Fruit fly (Drosophila melanogaster) whole organism, embryonic: ENCODE results near the gene CG34357.

Experiments
- Antp ChIP-seq: fragments of 200-800 bp; sonication (Bioruptor generic); optimal IDR thresholded peaks from 3 replicates; lab custom pipeline; 2016; ENCODE audit warnings: missing biosample characterization, missing genetic modification characterization
- BEAF-32 ChIP-seq: fragments of 200-800 bp; sonication (Bioruptor generic); optimal IDR thresholded peaks from 3 replicates; lab custom pipeline; 2017; ENCODE audit warnings: missing biosample characterization, missing genetic modification characterization, mild to moderate bottlenecking, moderate library complexity, missing genetic modification reagents
- CG10267 ChIP-seq: fragments of 200-800 bp; sonication (Bioruptor generic); optimal IDR thresholded peaks from 2 replicates; lab custom pipeline; 2018; ENCODE audit warnings: missing biosample characterization, mild to moderate bottlenecking, missing genetic modification characterization, moderate library complexity
- CG12659 ChIP-seq: fragments of 200-800 bp; sonication (Bioruptor generic); optimal IDR thresholded peaks from 3 replicates; lab custom pipeline; 2017; ENCODE audit warnings: mild to moderate bottlenecking, missing biosample characterization, missing genetic modification reagents, missing genetic modification characterization
- CG14860 ChIP-seq: fragments of 200-800 bp; sonication (Bioruptor generic); IDR thresholded peaks from 3 replicates; pipeline ENCODE4 v1.3.6; 2022; ENCODE audit warnings: missing biosample characterization, missing genetic modification characterization; ENCODE audit not compliant: partially characterized antibody
- CG15514 ChIP-seq: fragments of 200-800 bp; sonication (Bioruptor generic); optimal IDR thresholded peaks from 3 replicates; lab custom pipeline; 2017; ENCODE audit warnings: missing biosample characterization, missing genetic modification characterization, mild to moderate bottlenecking, moderate library complexity, missing genetic modification reagents
- CG18619 ChIP-seq: fragments of 200-800 bp; sonication (Bioruptor generic); optimal IDR thresholded peaks from 3 replicates; lab custom pipeline; 2017; ENCODE audit warnings: missing biosample characterization, mild to moderate bottlenecking, missing genetic modification characterization
- CG30020 ChIP-seq: fragments of 200-800 bp; optimal IDR thresholded peaks from 2 replicates; lab custom pipeline; 2019; ENCODE audit warnings: missing biosample characterization, mild to moderate bottlenecking, missing genetic modification characterization, moderate library complexity
- CG3065 ChIP-seq: fragments of 200-800 bp; sonication (Bioruptor generic); optimal IDR thresholded peaks from 2 replicates; lab custom pipeline; 2016; ENCODE audit warnings: missing biosample characterization, missing genetic modification characterization
- CG34224 ChIP-seq: fragments of 200-800 bp; sonication (Bioruptor generic); IDR thresholded peaks from 3 replicates; pipeline ENCODE4 v1.3.6; 2022; ENCODE audit warnings: missing biosample characterization, missing genetic modification characterization; ENCODE audit not compliant: partially characterized antibody
- CG42726 ChIP-seq: fragments of 200-800 bp; sonication (Bioruptor generic); IDR thresholded peaks from 2 replicates; pipeline ENCODE4 v1.3.6; 2022; ENCODE audit warnings: missing biosample characterization, missing genetic modification characterization; ENCODE audit not compliant: partially characterized antibody
- CG5180 ChIP-seq: fragments of 200-800 bp; sonication (Bioruptor generic); optimal IDR thresholded peaks from 3 replicates; lab custom pipeline; 2017; ENCODE audit warnings: missing biosample characterization, missing genetic modification characterization, mild to moderate bottlenecking, moderate library complexity, missing genetic modification reagents
- CG6791 ChIP-seq: fragments of 200-800 bp; sonication (Bioruptor generic); IDR thresholded peaks from 3 replicates; pipeline ENCODE4 v1.3.6; 2022; ENCODE audit warnings: missing biosample characterization, missing genetic modification characterization; ENCODE audit not compliant: partially characterized antibody
- CG6854 ChIP-seq: fragments of 200-800 bp; sonication (Bioruptor generic); optimal IDR thresholded peaks from 3 replicates; lab custom pipeline; 2017; ENCODE audit warnings: missing biosample characterization, mild to moderate bottlenecking, missing genetic modification characterization
- CG7928 ChIP-seq: fragments of 200-800 bp; sonication (Bioruptor generic); optimal IDR thresholded peaks from 2 replicates; lab custom pipeline; 2017; ENCODE audit warnings: missing biosample characterization, mild to moderate bottlenecking, missing genetic modification characterization
- CG7987 ChIP-seq: fragments of 200-800 bp; sonication (Bioruptor generic); optimal IDR thresholded peaks from 2 replicates; lab custom pipeline; 2018; ENCODE audit warnings: missing biosample characterization, mild to moderate bottlenecking, missing genetic modification characterization, moderate library complexity
- Dip3 ChIP-seq: fragments of 200-800 bp; sonication (Bioruptor generic); optimal IDR thresholded peaks from 3 replicates; lab custom pipeline; 2016; ENCODE audit warnings: missing biosample characterization, missing genetic modification characterization
- Dref ChIP-seq: fragments of 200-800 bp; sonication (Bioruptor generic); IDR thresholded peaks from 2 replicates; pipeline ENCODE4 v1.3.6; 2022; ENCODE audit warnings: missing biosample characterization, missing genetic modification characterization
- Hr39 ChIP-seq: fragments of >200 bp; optimal IDR thresholded peaks from 2 replicates; lab custom pipeline; 2017
- Med ChIP-seq: fragments of 200-800 bp; sonication (Bioruptor generic); peaks from one replicate; lab custom pipeline; 2016; ENCODE audit warnings: missing biosample characterization, missing genetic modification characterization, mild to moderate bottlenecking, inconsistent platforms, moderate library complexity
- Opbp ChIP-seq: fragments of 200-800 bp; sonication (Bioruptor generic); IDR thresholded peaks from 3 replicates; pipeline ENCODE4 v1.3.6; 2022; ENCODE audit warnings: missing biosample characterization, missing genetic modification characterization; ENCODE audit not compliant: partially characterized antibody
- Rfx ChIP-seq: fragments of 200-800 bp; sonication (Bioruptor generic); IDR thresholded peaks from 2 replicates; pipeline ENCODE4 v1.3.6; 2022; ENCODE audit warnings: missing biosample characterization, missing genetic modification characterization
- Rx ChIP-seq: fragments of 200-800 bp; sonication (Bioruptor generic); IDR thresholded peaks from 2 replicates; pipeline ENCODE4 v1.3.6; 2022; ENCODE audit warnings: missing biosample characterization, missing genetic modification characterization
- Sox100B ChIP-seq: fragments of 200-800 bp; sonication (Bioruptor generic); optimal IDR thresholded peaks from 3 replicates; lab custom pipeline; 2018; ENCODE audit warnings: missing biosample characterization, mild to moderate bottlenecking, missing genetic modification characterization
- Sry-β ChIP-seq: fragments of 200-800 bp; sonication (Bioruptor generic); optimal IDR thresholded peaks from 2 replicates; lab custom pipeline; 2018; ENCODE audit warnings: missing biosample characterization, mild to moderate bottlenecking, missing genetic modification characterization, moderate library complexity
- Tbp ChIP-seq: fragments of >200 bp; optimal IDR thresholded peaks from 2 replicates; lab custom pipeline; 2018; ENCODE audit warnings: missing biosample characterization, missing genetic modification characterization
- amos ChIP-seq: fragments of 200-800 bp; sonication (Bioruptor generic); IDR thresholded peaks from 2 replicates; pipeline ENCODE4 v1.3.6; 2022; ENCODE audit warnings: missing biosample characterization, missing genetic modification characterization; ENCODE audit not compliant: partially characterized antibody
- ato ChIP-seq: fragments of 200-800 bp; sonication (Bioruptor generic); IDR thresholded peaks from 2 replicates; pipeline ENCODE4 v1.3.6; 2022; ENCODE audit warnings: missing biosample characterization, missing genetic modification characterization; ENCODE audit not compliant: partially characterized antibody
- bbx ChIP-seq: fragments of 200-800 bp; sonication (Bioruptor generic); IDR thresholded peaks from 2 replicates; pipeline ENCODE4 v1.3.6; 2022; ENCODE audit warnings: missing biosample characterization, missing genetic modification characterization; ENCODE audit not compliant: partially characterized antibody
- corto ChIP-seq: fragments of 200-800 bp; sonication (Bioruptor generic); optimal IDR thresholded peaks from 2 replicates; lab custom pipeline; 2016; ENCODE audit warnings: missing biosample characterization, mild to moderate bottlenecking, missing genetic modification characterization, moderate library complexity
- dm ChIP-seq: fragments of 200-800 bp; sonication (Bioruptor generic); optimal IDR thresholded peaks from 3 replicates; lab custom pipeline; 2016; ENCODE audit warnings: missing biosample characterization, missing genetic modification characterization
- ind ChIP-seq: fragments of 200-800 bp; sonication (Bioruptor generic); optimal IDR thresholded peaks from 3 replicates; lab custom pipeline; 2016; ENCODE audit warnings: missing biosample characterization, missing genetic modification characterization
- knrl ChIP-seq: fragments of 200-800 bp; sonication (Bioruptor generic); IDR thresholded peaks from 3 replicates; pipeline ENCODE4 v1.3.6; 2022; ENCODE audit warnings: missing biosample characterization, missing genetic modification characterization; ENCODE audit not compliant: partially characterized antibody
- lilli ChIP-seq: fragments of 200-800 bp; sonication (Bioruptor generic); optimal IDR thresholded peaks from 3 replicates; lab custom pipeline; 2016; ENCODE audit warnings: missing biosample characterization, missing genetic modification characterization
- lola ChIP-seq, 3 experiments: fragments of >200 bp in 2 of 3; fragments of 200-800 bp in 1 of 3; sonication (Bioruptor generic) in 1 of 3; optimal IDR thresholded peaks; 2 replicates each; lab custom pipeline; 2017 to 2019; ENCODE audit warnings: missing biosample characterization in 3 of 3, missing genetic modification characterization in 3 of 3, mild to moderate bottlenecking in 1 of 3, moderate library complexity in 1 of 3
- nmo ChIP-seq: fragments of 200-800 bp; sonication (Bioruptor generic); optimal IDR thresholded peaks from 2 replicates; lab custom pipeline; 2018; ENCODE audit warnings: missing biosample characterization, mild to moderate bottlenecking, missing genetic modification characterization, moderate library complexity
- pb ChIP-seq: fragments of 200-800 bp; sonication (Bioruptor generic); optimal IDR thresholded peaks from 3 replicates; lab custom pipeline; 2016; ENCODE audit warnings: missing biosample characterization, missing genetic modification characterization
- psq ChIP-seq: fragments of 200-800 bp; sonication (Bioruptor generic); optimal IDR thresholded peaks from 2 replicates; lab custom pipeline; 2017; ENCODE audit warnings: missing biosample characterization, missing genetic modification characterization
- repo ChIP-seq: fragments of 200-800 bp; sonication (Bioruptor generic); optimal IDR thresholded peaks from 2 replicates; lab custom pipeline; 2016; ENCODE audit warnings: missing biosample characterization, missing genetic modification characterization
- sens ChIP-seq: fragments of 200-800 bp; sonication (Bioruptor generic); peaks from one replicate; lab custom pipeline; 2016; ENCODE audit warnings: missing biosample characterization, missing genetic modification characterization
- sna ChIP-seq: fragments of 200-800 bp; sonication (Bioruptor generic); IDR thresholded peaks from 2 replicates; pipeline ENCODE4 v1.3.6; 2022; ENCODE audit warnings: missing biosample characterization, missing genetic modification characterization; ENCODE audit not compliant: partially characterized antibody
- stwl ChIP-seq: fragments of 200-800 bp; sonication (Bioruptor generic); optimal IDR thresholded peaks from 3 replicates; lab custom pipeline; 2018; ENCODE audit warnings: missing biosample characterization, mild to moderate bottlenecking, missing genetic modification characterization, moderate library complexity
- trem ChIP-seq: fragments of 200-800 bp; optimal IDR thresholded peaks from 3 replicates; lab custom pipeline; 2019; ENCODE audit warnings: missing biosample characterization, mild to moderate bottlenecking, missing genetic modification characterization, moderate library complexity
- zen2 ChIP-seq: fragments of 200-800 bp; sonication (Bioruptor generic); IDR thresholded peaks from 3 replicates; pipeline ENCODE4 v1.3.6; 2022; ENCODE audit warnings: missing biosample characterization, missing genetic modification characterization; ENCODE audit not compliant: partially characterized antibody

CG34357 gene

DNA sequence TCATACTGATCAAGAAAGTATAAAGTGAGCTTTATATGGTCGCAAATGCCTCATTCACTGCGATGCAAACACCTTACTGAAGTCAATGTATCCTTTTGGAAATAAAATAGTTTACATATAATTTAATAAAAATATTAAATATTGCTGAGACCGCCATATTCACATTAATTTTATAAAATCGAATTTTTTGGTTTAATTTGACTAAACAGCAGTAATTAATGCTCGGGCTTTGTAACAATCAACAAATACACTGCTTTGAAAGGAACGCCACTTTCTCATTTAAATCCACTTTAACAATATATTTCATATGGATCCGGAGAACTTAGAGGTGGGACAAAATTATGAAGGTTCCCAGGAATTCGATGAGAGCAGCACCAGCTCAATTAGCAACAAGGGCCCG, 77.4 kb downstream of the CG34357 start, which contains the start of gene sac:
sac (plus strand) TSS at position 301 of the 400 bp plus-strand sequence.
- TF ChIP-seq Rx, result no peak
- TF ChIP-seq sens, result peak; percentile 13

DNA sequence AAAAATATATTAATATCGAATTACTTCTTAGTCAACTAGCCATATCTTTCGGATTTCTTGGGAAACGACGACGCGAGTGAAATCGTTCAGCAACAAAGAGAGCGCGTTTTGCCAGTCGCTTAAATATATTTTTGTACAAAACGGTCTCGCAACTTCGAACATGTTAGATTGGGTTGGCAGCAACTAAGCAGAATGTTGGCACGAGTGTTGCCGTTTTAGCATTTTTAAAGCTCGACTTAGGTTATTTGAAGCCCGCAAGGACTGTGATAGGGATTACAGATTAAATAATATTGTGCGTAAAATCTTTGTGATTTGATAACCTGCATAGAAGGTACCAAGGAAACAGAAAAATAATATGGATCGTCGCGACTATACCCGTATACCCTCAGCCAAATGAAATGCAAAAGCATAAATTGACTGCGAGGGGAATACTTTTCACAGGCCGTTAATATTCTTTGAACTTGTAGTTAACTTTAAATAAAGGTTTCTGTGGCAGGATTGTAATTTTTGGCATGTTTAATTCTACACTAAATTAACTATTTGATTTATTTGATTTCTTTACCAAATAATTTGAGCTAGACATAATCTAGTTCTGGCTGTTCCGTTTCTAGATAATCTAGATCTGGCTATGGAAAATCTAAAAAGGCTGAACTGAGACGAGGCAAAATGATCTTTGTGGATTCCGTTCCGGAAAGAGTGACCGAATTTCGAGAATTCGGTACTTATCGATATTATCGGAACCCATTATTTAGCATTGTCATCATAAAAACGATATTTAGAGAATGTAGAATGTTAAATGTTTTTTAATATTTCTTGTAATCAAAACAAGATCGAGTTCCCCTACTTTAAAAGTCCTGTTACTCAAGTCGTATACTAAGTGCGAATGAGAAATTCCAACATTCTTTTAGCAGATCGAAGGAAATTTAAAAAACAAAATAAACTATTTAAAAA, 78.6 kb downstream of the CG34357 start, which contains the start of gene CG31523:
CG31523 (minus strand) TSS at position 170 of the 951 bp plus-strand sequence.
- TF ChIP-seq CG5180 (GFP tag; lab: Kevin White, UChicago) (peak; percentile 99), Sry-β (GFP tag; lab: Kevin White, UChicago) (peak; percentile 100), CG18619 (GFP tag; lab: Kevin White, UChicago) (peak; percentile 27), CG42726 (peak; percentile 38; the same call in 1 of the 2 replicates), amos (GFP tag; lab: Robert Waterston, UW) (peak; percentile 85), ato (GFP tag; lab: Robert Waterston, UW) (peak; percentile 37; the same call in 1 of the 2 replicates), repo (GFP tag; lab: Kevin White, UChicago) (no peak), sna (peak; percentile 82), bbx (GFP tag; lab: Robert Waterston, UW) (peak; percentile 58; the same call in 1 of the 2 replicates), Dref (GFP tag; lab: Robert Waterston, UW) (peak; percentile 64), Hr39 (lab: Kevin White, UChicago) (no peak), CG14860 (GFP tag; lab: Robert Waterston, UW) (peak; percentile 55; the same call in 2 of the 3 replicates), CG12659 (GFP tag; lab: Kevin White, UChicago) (peak; percentile 31), trem (tag; lab: Kevin White, UChicago) (peak; percentile 0), ind (GFP tag; lab: Kevin White, UChicago) (no peak), CG10267 (tag; lab: Kevin White, UChicago) (no peak), CG15514 (GFP tag; lab: Kevin White, UChicago) (peak; percentile 49), pb (no peak), psq (GFP tag; lab: Kevin White, UChicago) (no peak), Tbp (GFP tag; lab: Kevin White, UChicago) (peak; percentile 99), BEAF-32 (GFP tag; lab: Kevin White, UChicago) (peak; percentile 78), knrl (peak; percentile 72), CG34224 (GFP tag; lab: Robert Waterston, UW) (peak; percentile 70; the same call in 2 of the 3 replicates), zen2 (GFP tag; lab: Robert Waterston, UW) (peak; percentile 62; the same call in 2 of the 3 replicates), CG6854 (no peak), CG7928 (GFP tag; lab: Kevin White, UChicago) (no peak), dm (GFP tag; lab: Kevin White, UChicago) (no peak), lola (GFP tag; optimal IDR thresholded peaks at IDR 0.05; lab: Kevin White, UChicago) (peak in 1 of 3 experiments; percentile 12), CG30020 (tag; lab: Kevin White, UChicago) (peak; percentile 21), CG7987 (no peak), lilli (GFP tag; lab: Kevin White, UChicago) (no peak), Dip3 (no peak), Opbp (GFP tag; lab: Robert Waterston, UW) (peak; percentile 89), nmo (peak; percentile 48), sens (peak; percentile 49), CG6791 (GFP tag; lab: Robert Waterston, UW) (peak; percentile 83), Med (GFP tag; lab: Kevin White, UChicago) (peak; percentile 23), stwl (tag; lab: Kevin White, UChicago) (peak; percentile 83), Sox100B (GFP tag; lab: Kevin White, UChicago) (peak; percentile 11), CG3065 (GFP tag; lab: Kevin White, UChicago) (no peak), Antp (GFP tag; lab: Kevin White, UChicago) (no peak), corto (peak; percentile 51), Rfx (no peak)
